Worm (Caenorhabditis elegans): Measurements from ENCODE around the gene E02C12.10.

ce11 chrV:9416624-9417023 is 38.4 kb upstream of the E02C12.10 start, which contains the start of gene F36D4.1:
- TF ChIP-seq W03F9.2 (tag; optimal IDR thresholded peaks at IDR 0.05) (no peak), him-1 (tag; optimal IDR thresholded peaks at IDR 0.05) (no peak)

Data from whole organism, L4/young adult.